Worm (Caenorhabditis elegans) whole organism, L3 larva: ENCODE data around the gene F55C12.6.
A peak's percentile ranks its signal among the peaks of the same experiment; 100 is the strongest.

Source experiments
- R02D3.7 ChIP-seq: fragments of 150-350 bp; optimal IDR thresholded peaks from 2 replicates; lab custom pipeline; 2014; ENCODE audit warnings: missing biosample characterization, missing genetic modification characterization
- aly-2 ChIP-seq: fragments of 150-350 bp; optimal IDR thresholded peaks from 2 replicates; lab custom pipeline; 2014; ENCODE audit warnings: missing biosample characterization, missing genetic modification characterization
- ceh-16 ChIP-seq: sonication (generic microtip); optimal IDR thresholded peaks from 2 replicates; lab custom pipeline; 2017; ENCODE audit warnings: missing biosample characterization, missing genetic modification characterization
- ceh-28 ChIP-seq: fragments of 150-350 bp; optimal IDR thresholded peaks from 2 replicates; lab custom pipeline; 2014; ENCODE audit warnings: missing biosample characterization, missing genetic modification reagents, missing genetic modification characterization
- ceh-82 ChIP-seq: fragments of 150-350 bp; optimal IDR thresholded peaks from 2 replicates; lab custom pipeline; 2014; ENCODE audit warnings: missing biosample characterization, missing genetic modification characterization
- egl-5 ChIP-seq: fragments of 150-350 bp; optimal IDR thresholded peaks from 2 replicates; lab custom pipeline; 2017; ENCODE audit warnings: missing biosample characterization, missing genetic modification reagents, missing genetic modification characterization, inconsistent platforms
- elt-1 ChIP-seq: fragments of 150-350 bp; optimal IDR thresholded peaks from 2 replicates; lab custom pipeline; 2014; ENCODE audit warnings: missing biosample characterization, missing genetic modification characterization
- elt-2 ChIP-seq: sonication (generic microtip); optimal IDR thresholded peaks from 2 replicates; lab custom pipeline; 2016; ENCODE audit warnings: missing genetic modification reagents, mild to moderate bottlenecking, missing genetic modification characterization, missing compliant biosample characterization
- elt-3 ChIP-seq, 3 experiments: fragments of 150-350 bp in 1 of 3; sonication (generic microtip) in 2 of 3; optimal IDR thresholded peaks; 2 replicates in 2 of 3; 4 replicates in 1 of 3; lab custom pipeline; 2014 to 2017; ENCODE audit warnings: missing biosample characterization in 3 of 3, missing genetic modification characterization in 3 of 3
- fkh-10 ChIP-seq: sonication (generic microtip); optimal IDR thresholded peaks from 2 replicates; lab custom pipeline; 2017; ENCODE audit warnings: missing biosample characterization, missing genetic modification reagents, missing genetic modification characterization
- fkh-2 ChIP-seq: fragments of 150-350 bp; optimal IDR thresholded peaks from 2 replicates; lab custom pipeline; 2014; ENCODE audit warnings: missing biosample characterization, missing genetic modification reagents, missing genetic modification characterization
- fos-1 ChIP-seq: fragments of 150-350 bp; optimal IDR thresholded peaks from 2 replicates; lab custom pipeline; 2014; ENCODE audit warnings: missing biosample characterization, missing genetic modification characterization
- hmg-11 ChIP-seq: sonication (generic microtip); optimal IDR thresholded peaks from 2 replicates; lab custom pipeline; 2016; ENCODE audit warnings: missing genetic modification characterization, missing compliant biosample characterization
- jun-1 ChIP-seq: fragments of 150-350 bp; optimal IDR thresholded peaks from 2 replicates; lab custom pipeline; 2014; ENCODE audit warnings: missing biosample characterization, missing genetic modification reagents, missing genetic modification characterization
- lin-15B ChIP-seq: fragments of 150-350 bp; optimal IDR thresholded peaks from 2 replicates; lab custom pipeline; 2014; ENCODE audit warnings: missing biosample characterization, missing genetic modification characterization
- lin-39 ChIP-seq: fragments of 150-350 bp; optimal IDR thresholded peaks from 2 replicates; lab custom pipeline; 2018; ENCODE audit warnings: missing biosample characterization, missing genetic modification reagents, missing genetic modification characterization
- mdl-1 ChIP-seq: fragments of 150-350 bp; optimal IDR thresholded peaks from 2 replicates; lab custom pipeline; 2014; ENCODE audit warnings: missing biosample characterization, missing genetic modification characterization
- mml-1 ChIP-seq: fragments of 150-350 bp; sonication (generic microtip); optimal IDR thresholded peaks from 3 replicates; lab custom pipeline; 2014; ENCODE audit warnings: missing biosample characterization, missing genetic modification characterization
- nhr-11 ChIP-seq: fragments of 150-350 bp; optimal IDR thresholded peaks from 2 replicates; lab custom pipeline; 2014; ENCODE audit warnings: missing biosample characterization, missing genetic modification characterization
- nhr-12 ChIP-seq: fragments of 150-350 bp; optimal IDR thresholded peaks from 2 replicates; lab custom pipeline; 2014; ENCODE audit warnings: missing biosample characterization, missing genetic modification characterization
- nhr-23 ChIP-seq: fragments of 150-350 bp; optimal IDR thresholded peaks from 2 replicates; lab custom pipeline; 2014; ENCODE audit warnings: missing biosample characterization, missing genetic modification reagents, missing genetic modification characterization
- nhr-237 ChIP-seq: fragments of 150-350 bp; optimal IDR thresholded peaks from 2 replicates; lab custom pipeline; 2014; ENCODE audit warnings: missing biosample characterization, missing genetic modification characterization
- nhr-25 ChIP-seq: sonication (generic microtip); optimal IDR thresholded peaks from 2 replicates; lab custom pipeline; 2017; ENCODE audit warnings: missing biosample characterization, missing genetic modification characterization
- nhr-28 ChIP-seq: fragments of 150-350 bp; optimal IDR thresholded peaks from 2 replicates; lab custom pipeline; 2014; ENCODE audit warnings: missing biosample characterization, missing genetic modification characterization
- nhr-67 ChIP-seq: fragments of 150-350 bp; optimal IDR thresholded peaks from 2 replicates; lab custom pipeline; 2014; ENCODE audit warnings: missing biosample characterization, missing genetic modification characterization
- nhr-77 ChIP-seq: fragments of 150-350 bp; optimal IDR thresholded peaks from 2 replicates; lab custom pipeline; 2014; ENCODE audit warnings: missing biosample characterization, missing genetic modification characterization
- pqm-1 ChIP-seq: fragments of 150-350 bp; optimal IDR thresholded peaks from 2 replicates; lab custom pipeline; 2017; ENCODE audit warnings: missing biosample characterization, missing genetic modification characterization, inconsistent platforms
- sea-2 ChIP-seq: fragments of 150-350 bp; sonication (generic microtip); optimal IDR thresholded peaks from 4 replicates; lab custom pipeline; 2014; ENCODE audit warnings: missing biosample characterization, missing genetic modification reagents, missing genetic modification characterization
- skn-1 ChIP-seq: fragments of 150-350 bp; optimal IDR thresholded peaks from 2 replicates; lab custom pipeline; 2014; ENCODE audit warnings: missing biosample characterization, missing genetic modification characterization
- zag-1 ChIP-seq: fragments of 150-350 bp; optimal IDR thresholded peaks from 2 replicates; lab custom pipeline; 2014; ENCODE audit warnings: missing biosample characterization, missing genetic modification characterization
- ztf-11 ChIP-seq: fragments of 150-350 bp; optimal IDR thresholded peaks from 2 replicates; lab custom pipeline; 2014; ENCODE audit warnings: missing biosample characterization, missing genetic modification characterization
- ztf-4 ChIP-seq: fragments of 150-350 bp; optimal IDR thresholded peaks from 2 replicates; lab custom pipeline; 2014; ENCODE audit warnings: missing biosample characterization, missing genetic modification characterization

F55C12.6 gene

DNA sequence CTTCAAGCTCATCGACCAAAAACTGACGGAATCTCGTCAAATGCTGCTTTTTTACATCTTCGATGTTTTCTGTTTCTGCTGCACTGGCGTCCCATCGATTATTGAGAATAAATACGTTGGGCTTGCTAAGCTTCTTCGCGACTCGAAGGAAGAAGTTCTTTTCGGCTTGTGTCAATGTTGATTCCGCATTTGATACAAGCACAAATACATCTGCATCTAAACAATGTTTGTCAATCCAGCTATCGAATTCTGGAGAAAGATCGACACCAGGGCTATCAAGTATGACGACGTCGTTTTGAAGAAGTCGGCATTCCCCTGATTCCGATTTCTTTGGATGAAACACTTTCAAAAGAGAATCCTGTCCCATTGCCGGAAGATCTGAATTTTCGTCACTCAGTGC lies 40.8 kb downstream of the F55C12.6 start:
- TF ChIP-seq egl-5 (tag; lab: Kevin White, UChicago): no peak
- TF ChIP-seq elt-2 (tag; lab: Kevin White, UChicago): no peak
- TF ChIP-seq nhr-237: no peak
- no peak for TF ChIP-seq hmg-11
- no peak for TF ChIP-seq fkh-2
- TF ChIP-seq nhr-12 (tag; lab: Kevin White, UChicago): no peak
- TF ChIP-seq ceh-16 (tag; lab: Kevin White, UChicago): no peak
- TF ChIP-seq aly-2: no peak

DNA sequence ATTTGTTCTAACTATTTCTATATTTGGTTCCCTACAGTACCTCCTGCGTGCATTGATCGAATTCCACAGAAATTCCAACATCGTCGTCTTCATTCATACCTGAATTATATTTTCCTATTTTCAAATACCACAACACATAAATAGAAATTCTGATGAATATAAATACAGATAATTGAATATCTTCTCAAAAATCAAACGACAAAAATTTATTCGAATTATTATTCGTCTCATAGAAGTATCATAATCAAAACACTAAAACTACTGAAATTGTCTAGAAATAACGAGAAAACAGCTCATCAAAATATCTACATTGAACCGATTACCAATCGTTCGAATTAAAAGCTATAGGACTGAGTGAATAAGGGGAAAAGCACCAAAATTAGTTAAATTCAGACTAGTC lies 42.8 kb downstream of the F55C12.6 start, which contains the start of gene gtap-1:
Gene gtap-1 (minus strand): TSS at position 101 of the 400 bp plus-strand sequence.
- no peak for TF ChIP-seq skn-1 (tag; lab: Kevin White, UChicago)
- TF ChIP-seq hmg-11: no peak
- no peak for TF ChIP-seq ztf-11 (tag; lab: Kevin White, UChicago)

DNA sequence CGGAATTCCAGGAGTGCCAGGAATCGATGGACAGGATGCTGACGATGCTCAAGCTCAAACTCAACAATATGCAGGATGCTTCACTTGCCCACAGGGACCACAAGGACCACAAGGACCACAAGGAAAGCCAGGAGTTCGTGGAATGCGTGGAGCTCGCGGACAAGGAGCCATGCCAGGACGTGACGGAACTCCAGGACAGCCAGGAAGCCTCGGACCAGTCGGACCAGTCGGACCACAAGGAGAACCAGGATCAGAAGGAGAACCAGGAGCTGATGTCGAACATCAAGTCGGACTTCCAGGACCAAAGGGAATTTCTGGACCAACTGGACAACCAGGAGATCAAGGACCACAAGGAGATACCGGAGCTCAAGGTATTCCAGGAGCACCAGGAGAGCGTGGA lies 44.6 kb downstream of the F55C12.6 start:
- TF ChIP-seq ceh-82 (tag; lab: Kevin White, UChicago) (no peak), nhr-67 (no peak), lin-15B (tag; lab: Kevin White, UChicago) (no peak), lin-39 (tag; lab: Kevin White, UChicago) (no peak), fos-1 (no peak), nhr-11 (no peak), mml-1 (tag; lab: Kevin White, UChicago) (no peak), zag-1 (tag; lab: Kevin White, UChicago) (no peak), nhr-28 (tag; lab: Kevin White, UChicago) (no peak), R02D3.7 (no peak), sea-2 (no peak), fkh-10 (GFP tag; lab: Kevin White, UChicago) (no peak), elt-1 (no peak), nhr-77 (tag; lab: Kevin White, UChicago) (no peak), ceh-28 (tag; lab: Kevin White, UChicago) (no peak), aly-2 (no peak)
- TF ChIP-seq, all 47 proteins: peak for 0

DNA sequence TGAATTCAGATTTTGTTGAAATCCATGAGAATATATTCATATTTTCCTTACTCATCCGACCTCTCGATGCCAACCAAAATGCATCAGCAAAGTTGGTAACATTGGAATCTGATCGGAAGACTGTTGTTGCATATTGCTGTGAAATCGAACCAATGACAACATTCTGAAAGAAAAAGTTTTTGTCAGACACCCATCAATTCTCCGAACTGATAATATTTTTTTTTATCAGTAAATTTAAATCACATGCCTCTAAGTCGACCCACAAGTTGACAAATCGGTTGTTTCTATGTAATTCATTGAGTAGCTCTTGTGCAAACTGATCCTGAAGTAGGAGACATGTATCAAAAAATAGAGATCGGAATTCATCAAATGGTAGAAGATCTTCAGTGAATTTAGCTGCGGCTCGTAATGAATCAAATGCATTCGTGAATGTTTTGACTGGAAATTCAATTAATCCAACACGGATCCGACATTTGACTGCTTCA lies 46.0 kb downstream of the F55C12.6 start, which contains the start of gene col-74:
Gene col-74 (plus strand): TSS at position 435 of the 485 bp plus-strand sequence.
- peak; percentile 56 for TF ChIP-seq pqm-1 (tag; lab: Kevin White, UChicago)
- TF ChIP-seq elt-2 (tag; lab: Kevin White, UChicago): peak; percentile 74
- no peak for TF ChIP-seq elt-3 (tag; optimal IDR thresholded peaks at IDR 0.05; lab: Kevin White, UChicago)
- no peak for TF ChIP-seq nhr-11

DNA sequence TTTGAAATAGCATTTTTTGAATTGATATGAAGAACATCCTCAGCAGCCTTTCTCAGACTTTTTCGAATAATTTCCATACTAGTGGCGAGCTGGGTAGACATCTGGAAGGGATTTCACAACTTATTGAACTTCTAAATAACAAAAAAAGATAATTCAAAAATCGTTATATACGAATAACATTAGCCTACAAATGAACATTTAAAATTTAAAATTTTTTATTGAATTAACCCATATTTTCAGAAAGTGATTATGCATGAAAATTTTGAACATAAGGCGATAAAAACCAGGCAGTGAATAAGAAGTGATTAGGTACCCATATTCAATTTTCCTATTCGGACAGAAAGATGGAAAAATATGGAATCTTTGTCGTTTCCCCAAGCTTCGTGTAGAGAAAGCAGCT lies 47.5 kb downstream of the F55C12.6 start, which contains the start of gene ZK1248.11:
Gene ZK1248.11 (minus strand): TSS at position 101 of the 400 bp plus-strand sequence.
- no peak for TF ChIP-seq elt-2 (tag; lab: Kevin White, UChicago)
- TF ChIP-seq ztf-4 (tag; lab: Kevin White, UChicago): no peak
- TF ChIP-seq R02D3.7: no peak
- TF ChIP-seq nhr-23 (tag; lab: Kevin White, UChicago): no peak
- no peak for TF ChIP-seq jun-1 (tag; lab: Kevin White, UChicago)

DNA sequence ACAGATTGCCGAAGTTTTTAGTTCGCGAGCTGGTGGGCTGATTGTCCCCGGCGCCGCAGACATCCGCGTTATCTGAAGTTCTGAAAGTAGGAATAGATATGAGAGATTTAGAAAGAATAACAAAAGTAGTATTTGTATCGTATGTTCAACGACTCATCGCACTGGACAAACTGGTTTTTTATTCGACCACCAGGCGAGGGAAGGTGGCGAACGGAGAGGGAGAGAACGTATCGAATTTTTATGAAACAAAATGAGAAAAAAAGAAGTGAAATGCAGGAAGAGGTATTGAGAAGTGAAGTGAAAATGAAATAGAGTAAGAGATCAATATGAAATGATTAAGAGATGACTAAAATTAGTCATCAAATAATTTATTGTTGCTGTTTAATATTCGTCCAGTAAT lies 48.6 kb downstream of the F55C12.6 start, which contains the start of gene tbc-2:
Gene tbc-2 (minus strand): TSS at position 80 of the 400 bp plus-strand sequence.
- TF ChIP-seq mdl-1 (no peak), nhr-23 (tag; lab: Kevin White, UChicago) (peak; percentile 37), nhr-25 (tag; lab: Kevin White, UChicago) (peak; percentile 23), ztf-11 (tag; lab: Kevin White, UChicago) (no peak)
